Fruit fly (Drosophila melanogaster) whole organism, embryonic: ENCODE measurements around the gene srl.

Experiments used
- CG10147 ChIP-seq: fragments of 200-800 bp; sonication (Bioruptor generic); optimal IDR thresholded peaks from 2 replicates; lab custom pipeline; 2019; ENCODE audit warnings: missing biosample characterization, mild to moderate bottlenecking, missing genetic modification characterization, moderate library complexity
- CG10959 ChIP-seq: fragments of 200-800 bp; sonication (Bioruptor generic); IDR thresholded peaks from 2 replicates; pipeline ENCODE4 v1.3.6; 2022; ENCODE audit warnings: missing biosample characterization, missing genetic modification characterization
- CG11456 ChIP-seq: fragments of 200-800 bp; sonication (Bioruptor generic); IDR thresholded peaks from 3 replicates; pipeline ENCODE4 v1.3.6; 2022; ENCODE audit warnings: missing biosample characterization, missing genetic modification characterization
- CG11560 ChIP-seq: fragments of 200-800 bp; sonication (Bioruptor generic); IDR thresholded peaks from 3 replicates; pipeline ENCODE4 v1.3.6; 2022; ENCODE audit warnings: missing biosample characterization, missing genetic modification characterization
- CG16813 ChIP-seq: fragments of 200-800 bp; sonication (Bioruptor generic); IDR thresholded peaks from 3 replicates; pipeline ENCODE4 v1.3.6; 2022; ENCODE audit warnings: missing biosample characterization, missing genetic modification characterization; ENCODE audit not compliant: partially characterized antibody
- CG17612 ChIP-seq: fragments of 200-800 bp; sonication (Bioruptor generic); IDR thresholded peaks from 2 replicates; pipeline ENCODE4 v1.3.6; 2022; ENCODE audit warnings: missing biosample characterization, missing genetic modification characterization
- CG18262 ChIP-seq: fragments of 200-800 bp; optimal IDR thresholded peaks from 3 replicates; lab custom pipeline; 2019; ENCODE audit warnings: missing biosample characterization, mild to moderate bottlenecking, missing genetic modification characterization, moderate library complexity
- CG18619 ChIP-seq: fragments of 200-800 bp; sonication (Bioruptor generic); optimal IDR thresholded peaks from 3 replicates; lab custom pipeline; 2017; ENCODE audit warnings: missing biosample characterization, mild to moderate bottlenecking, missing genetic modification characterization
- CG31441 ChIP-seq: fragments of 200-800 bp; sonication (Bioruptor generic); IDR thresholded peaks from 2 replicates; pipeline ENCODE4 v1.3.6; 2022; ENCODE audit warnings: missing biosample characterization, missing genetic modification characterization
- CG33213 ChIP-seq: fragments of 200-800 bp; sonication (Bioruptor generic); optimal IDR thresholded peaks from 3 replicates; lab custom pipeline; 2016; ENCODE audit warnings: missing biosample characterization, missing genetic modification characterization
- CG34376 ChIP-seq: fragments of 200-800 bp; sonication (Bioruptor generic); optimal IDR thresholded peaks from 2 replicates; lab custom pipeline; 2018; ENCODE audit warnings: missing biosample characterization, mild to moderate bottlenecking, missing genetic modification characterization
- CG4617 ChIP-seq: fragments of 200-800 bp; sonication (Bioruptor generic); optimal IDR thresholded peaks from 3 replicates; lab custom pipeline; 2016; ENCODE audit warnings: missing biosample characterization, missing genetic modification characterization, borderline replicate concordance
- CG4820 ChIP-seq: fragments of 200-800 bp; sonication (Bioruptor generic); optimal IDR thresholded peaks from 3 replicates; lab custom pipeline; 2016; ENCODE audit warnings: missing biosample characterization, missing genetic modification characterization
- CG5180 ChIP-seq: fragments of 200-800 bp; sonication (Bioruptor generic); optimal IDR thresholded peaks from 3 replicates; lab custom pipeline; 2017; ENCODE audit warnings: missing biosample characterization, missing genetic modification characterization, mild to moderate bottlenecking, moderate library complexity, missing genetic modification reagents
- CG8924 ChIP-seq: fragments of 200-800 bp; optimal IDR thresholded peaks from 3 replicates; lab custom pipeline; 2019; ENCODE audit warnings: missing biosample characterization, mild to moderate bottlenecking, missing genetic modification characterization, moderate library complexity
- Dek ChIP-seq: fragments of 200-800 bp; sonication (Bioruptor generic); optimal IDR thresholded peaks from 3 replicates; lab custom pipeline; 2019; ENCODE audit warnings: missing biosample characterization, mild to moderate bottlenecking, missing genetic modification characterization, moderate library complexity
- Dip2 ChIP-seq: fragments of 200-800 bp; sonication (Bioruptor generic); IDR thresholded peaks from 2 replicates; pipeline ENCODE4 v1.3.6; 2022; ENCODE audit warnings: missing biosample characterization, missing genetic modification characterization
- Fer2 ChIP-seq: fragments of 200-800 bp; sonication (Bioruptor generic); optimal IDR thresholded peaks from 2 replicates; lab custom pipeline; 2018; ENCODE audit warnings: missing biosample characterization, mild to moderate bottlenecking, missing genetic modification characterization, moderate library complexity
- Gsc ChIP-seq: fragments of 200-800 bp; sonication (Bioruptor generic); IDR thresholded peaks from 2 replicates; pipeline ENCODE4 v1.3.6; 2022; ENCODE audit warnings: missing biosample characterization, missing genetic modification characterization
- Myb ChIP-seq: fragments of 200-800 bp; sonication (Bioruptor generic); optimal IDR thresholded peaks from 2 replicates; lab custom pipeline; 2016; ENCODE audit warnings: missing biosample characterization, missing genetic modification characterization
- Nf-YA ChIP-seq: fragments of 200-800 bp; sonication (Bioruptor generic); IDR thresholded peaks from 2 replicates; pipeline ENCODE4 v1.3.6; 2022; ENCODE audit warnings: missing biosample characterization, missing genetic modification characterization
- Oaz ChIP-seq: fragments of 200-800 bp; sonication (Bioruptor generic); IDR thresholded peaks from 2 replicates; pipeline ENCODE4 v1.3.6; 2022; ENCODE audit warnings: missing biosample characterization, missing genetic modification characterization
- Sin3A ChIP-seq: fragments of >200 bp; optimal IDR thresholded peaks from 2 replicates; lab custom pipeline; 2018
- TFAM ChIP-seq: fragments of 200-800 bp; sonication (Bioruptor generic); optimal IDR thresholded peaks from 2 replicates; lab custom pipeline; 2017; ENCODE audit warnings: missing biosample characterization, missing genetic modification characterization, inconsistent platforms
- Xbp1 ChIP-seq: fragments of 200-800 bp; sonication (Bioruptor generic); optimal IDR thresholded peaks from 3 replicates; lab custom pipeline; 2016; ENCODE audit warnings: missing biosample characterization, mild to moderate bottlenecking, missing genetic modification characterization
- ac ChIP-seq: fragments of 200-800 bp; sonication (Bioruptor generic); optimal IDR thresholded peaks from 3 replicates; lab custom pipeline; 2017; ENCODE audit warnings: missing biosample characterization, mild to moderate bottlenecking, missing genetic modification characterization
- ash1 ChIP-seq: fragments of 200-800 bp; sonication (Bioruptor generic); optimal IDR thresholded peaks from 2 replicates; lab custom pipeline; 2018; ENCODE audit warnings: missing biosample characterization, mild to moderate bottlenecking, missing genetic modification characterization
- bsh ChIP-seq, 2 experiments: fragments of 200-800 bp; sonication (Bioruptor generic); optimal IDR thresholded peaks; 2 replicates each; lab custom pipeline; 2017 to 2018; ENCODE audit warnings: mild to moderate bottlenecking in 2 of 2, missing biosample characterization in 2 of 2, missing genetic modification characterization in 2 of 2, moderate library complexity in 1 of 2
- btn ChIP-seq: fragments of 200-800 bp; sonication (Bioruptor generic); optimal IDR thresholded peaks from 2 replicates; lab custom pipeline; 2016; ENCODE audit warnings: missing biosample characterization, missing genetic modification characterization
- cas ChIP-seq: fragments of 200-800 bp; sonication (Bioruptor generic); IDR thresholded peaks from 2 replicates; pipeline ENCODE4 v1.3.6; 2022; ENCODE audit warnings: missing biosample characterization, missing genetic modification characterization
- dan ChIP-seq: fragments of 200-800 bp; sonication (Bioruptor generic); IDR thresholded peaks from 2 replicates; pipeline ENCODE4 v1.3.6; 2022; ENCODE audit warnings: missing biosample characterization, missing genetic modification characterization
- dmrt11E ChIP-seq: fragments of 200-800 bp; sonication (Bioruptor generic); optimal IDR thresholded peaks from 3 replicates; lab custom pipeline; 2018; ENCODE audit warnings: missing biosample characterization, mild to moderate bottlenecking, missing genetic modification characterization, moderate library complexity
- dysf ChIP-seq: fragments of 200-800 bp; sonication (Bioruptor generic); IDR thresholded peaks from 3 replicates; pipeline ENCODE4 v1.3.6; 2022; ENCODE audit warnings: missing biosample characterization, missing genetic modification characterization
- gcm ChIP-seq: fragments of 200-800 bp; sonication (Bioruptor generic); optimal IDR thresholded peaks from 2 replicates; lab custom pipeline; 2019; ENCODE audit warnings: missing biosample characterization, mild to moderate bottlenecking, missing genetic modification characterization, moderate library complexity
- hb ChIP-seq: fragments of 200-800 bp; sonication (Bioruptor generic); IDR thresholded peaks from 3 replicates; pipeline ENCODE4 v1.3.6; 2022; ENCODE audit warnings: missing biosample characterization, missing genetic modification characterization; ENCODE audit not compliant: partially characterized antibody
- her ChIP-seq: fragments of 200-800 bp; sonication (Bioruptor generic); optimal IDR thresholded peaks from 2 replicates; lab custom pipeline; 2016; ENCODE audit warnings: missing biosample characterization, missing genetic modification characterization
- ind ChIP-seq: fragments of 200-800 bp; sonication (Bioruptor generic); optimal IDR thresholded peaks from 3 replicates; lab custom pipeline; 2016; ENCODE audit warnings: missing biosample characterization, missing genetic modification characterization
- klu ChIP-seq: fragments of 200-800 bp; sonication (Bioruptor generic); IDR thresholded peaks from 2 replicates; pipeline ENCODE4 v1.3.6; 2022; ENCODE audit warnings: missing biosample characterization, missing genetic modification characterization
- lbe ChIP-seq: fragments of 200-800 bp; sonication (Bioruptor generic); optimal IDR thresholded peaks from 2 replicates; lab custom pipeline; 2016; ENCODE audit warnings: missing biosample characterization, mild to moderate bottlenecking, missing genetic modification characterization
- nerfin-1 ChIP-seq: fragments of 200-800 bp; sonication (Bioruptor generic); optimal IDR thresholded peaks from 3 replicates; lab custom pipeline; 2019; ENCODE audit warnings: missing biosample characterization, mild to moderate bottlenecking, missing genetic modification characterization, moderate library complexity
- pita ChIP-seq: fragments of 200-800 bp; sonication (Bioruptor generic); optimal IDR thresholded peaks from 2 replicates; lab custom pipeline; 2017; ENCODE audit warnings: missing biosample characterization, mild to moderate bottlenecking, missing genetic modification characterization
- pnt ChIP-seq: fragments of 200-800 bp; sonication (Bioruptor generic); optimal IDR thresholded peaks from 3 replicates; lab custom pipeline; 2016; ENCODE audit warnings: missing biosample characterization, missing genetic modification characterization
- repo ChIP-seq: fragments of 200-800 bp; sonication (Bioruptor generic); optimal IDR thresholded peaks from 2 replicates; lab custom pipeline; 2016; ENCODE audit warnings: missing biosample characterization, missing genetic modification characterization
- run ChIP-seq: fragments of 200-800 bp; sonication (Bioruptor generic); optimal IDR thresholded peaks from 3 replicates; lab custom pipeline; 2018; ENCODE audit warnings: missing biosample characterization, mild to moderate bottlenecking, missing genetic modification characterization
- sens ChIP-seq: fragments of 200-800 bp; sonication (Bioruptor generic); peaks from one replicate; lab custom pipeline; 2016; ENCODE audit warnings: missing biosample characterization, missing genetic modification characterization
- so ChIP-seq: fragments of 200-800 bp; sonication (Bioruptor generic); IDR thresholded peaks from 3 replicates; pipeline ENCODE4 v1.3.6; 2022; ENCODE audit warnings: missing biosample characterization, missing genetic modification characterization
- sug ChIP-seq: fragments of 200-800 bp; optimal IDR thresholded peaks from 2 replicates; lab custom pipeline; 2019; ENCODE audit warnings: missing biosample characterization, mild to moderate bottlenecking, missing genetic modification characterization, moderate library complexity
- tio ChIP-seq: fragments of 200-800 bp; sonication (Bioruptor generic); optimal IDR thresholded peaks from 2 replicates; lab custom pipeline; 2017; ENCODE audit warnings: missing biosample characterization, missing genetic modification characterization, inconsistent platforms
- vvl ChIP-seq: fragments of 200-800 bp; sonication (Bioruptor generic); IDR thresholded peaks from 2 replicates; pipeline ENCODE4 v1.3.6; 2022; ENCODE audit warnings: missing biosample characterization, missing genetic modification characterization
- wek ChIP-seq: fragments of 200-800 bp; sonication (Bioruptor generic); optimal IDR thresholded peaks from 3 replicates; lab custom pipeline; 2018; ENCODE audit warnings: missing biosample characterization, mild to moderate bottlenecking, missing genetic modification characterization, moderate library complexity
- zen2 ChIP-seq: fragments of 200-800 bp; sonication (Bioruptor generic); IDR thresholded peaks from 3 replicates; pipeline ENCODE4 v1.3.6; 2022; ENCODE audit warnings: missing biosample characterization, missing genetic modification characterization; ENCODE audit not compliant: partially characterized antibody

Gene srl

DNA sequence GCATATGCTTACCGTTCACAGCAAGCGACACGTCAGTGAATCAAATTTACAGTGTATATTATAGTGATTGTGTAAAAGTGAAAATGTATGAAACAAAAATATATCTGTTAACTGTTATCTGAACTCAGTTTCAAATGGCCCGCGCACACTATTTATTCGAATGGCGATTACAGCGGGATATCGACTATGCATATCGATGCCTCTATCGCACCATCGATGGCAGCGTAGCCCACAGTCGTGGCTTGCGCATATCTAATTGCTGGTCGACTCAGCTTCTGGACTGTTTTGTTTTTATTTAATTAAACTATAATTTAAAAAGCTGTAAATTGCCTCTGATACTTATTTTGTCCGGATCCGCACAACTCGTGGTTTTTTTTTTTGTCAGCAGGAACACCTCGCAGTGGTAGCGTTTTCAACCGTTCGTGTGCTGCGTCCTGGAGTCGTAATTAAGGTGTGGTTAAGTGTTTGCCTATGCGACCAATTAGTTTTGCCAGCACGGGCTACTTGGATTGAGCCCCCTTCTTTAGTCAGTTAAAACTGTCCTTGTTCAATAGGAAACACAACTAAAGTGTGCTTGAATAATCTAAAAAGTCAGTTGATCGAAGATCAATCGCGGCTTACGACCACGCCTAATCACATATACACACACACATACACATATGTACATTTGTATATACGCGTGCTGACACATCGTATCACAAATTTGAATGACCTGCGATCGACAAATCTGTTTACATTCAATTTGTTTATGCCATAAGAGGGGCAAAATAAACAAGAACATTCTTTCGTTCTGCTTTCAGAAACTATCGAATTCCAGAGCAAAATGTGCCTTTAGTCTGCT, 47.8 kb downstream of the srl start, which contains the start of gene Cont (continued):
- TF ChIP-seq repo (no peak), klu (GFP tag; lab: Robert Waterston, UW) (no peak), sug (tag; lab: Kevin White, UChicago) (no peak), CG4820 (GFP tag; lab: Kevin White, UChicago) (no peak), run (tag; lab: Kevin White, UChicago) (no peak), ind (GFP tag; lab: Kevin White, UChicago) (no peak), lbe (GFP tag; lab: Kevin White, UChicago) (no peak), her (no peak), bsh (GFP tag; optimal IDR thresholded peaks at IDR 0.05; lab: Kevin White, UChicago) (no peak), Gsc (no peak), vvl (GFP tag; lab: Robert Waterston, UW) (no peak), dysf (GFP tag; lab: Robert Waterston, UW) (no peak), CG33213 (GFP tag; lab: Kevin White, UChicago) (no peak), CG34376 (no peak), CG5180 (GFP tag; lab: Kevin White, UChicago) (no peak), pita (GFP tag; lab: Kevin White, UChicago) (no peak), CG4617 (peak; percentile 48), Sin3A (lab: Kevin White, UChicago) (peak; percentile 40), CG17612 (no peak), ac (GFP tag; lab: Kevin White, UChicago) (no peak), CG8924 (tag; lab: Kevin White, UChicago) (peak; percentile 33), dan (GFP tag; lab: Robert Waterston, UW) (no peak), Oaz (no peak), CG11560 (tag; lab: Robert Waterston, UW) (peak; percentile 92), zen2 (peak; percentile 89), so (no peak), Dip2 (GFP tag; lab: Robert Waterston, UW) (no peak), CG16813 (GFP tag; lab: Robert Waterston, UW) (peak; percentile 93), CG18619 (GFP tag; lab: Kevin White, UChicago) (no peak), ash1 (GFP tag; lab: Kevin White, UChicago) (no peak), wek (no peak), CG11456 (GFP tag; lab: Robert Waterston, UW) (no peak), nerfin-1 (tag; lab: Kevin White, UChicago) (no peak), hb (peak; percentile 94), pnt (GFP tag; lab: Kevin White, UChicago) (no peak), gcm (GFP tag; lab: Kevin White, UChicago) (no peak), Myb (GFP tag; lab: Kevin White, UChicago) (peak; percentile 30), dmrt11E (tag; lab: Kevin White, UChicago) (no peak), TFAM (GFP tag; lab: Kevin White, UChicago) (no peak), tio (no peak), CG31441 (GFP tag; lab: Robert Waterston, UW) (no peak), Dek (tag; lab: Kevin White, UChicago) (no peak), btn (GFP tag; lab: Kevin White, UChicago) (no peak), Fer2 (tag; lab: Kevin White, UChicago) (no peak), Nf-YA (GFP tag; lab: Robert Waterston, UW) (no peak), CG18262 (tag; lab: Kevin White, UChicago) (no peak), Xbp1 (GFP tag; lab: Kevin White, UChicago) (no peak), CG10959 (GFP tag; lab: Robert Waterston, UW) (no peak), sens (GFP tag; lab: Kevin White, UChicago) (peak; percentile 89), cas (GFP tag; lab: Robert Waterston, UW) (no peak), CG10147 (no peak)
